Fruit fly (Drosophila melanogaster) whole organism, wandering third instar larva: ENCODE results near the gene mRpL44.

Experiments
- Abd-B ChIP-seq: fragments of >200 bp; optimal IDR thresholded peaks from 2 replicates; lab custom pipeline; 2017; ENCODE audit warnings: missing biosample characterization, missing genetic modification characterization
- CG32264 ChIP-seq: fragments of 200-800 bp; sonication (Bioruptor generic); optimal IDR thresholded peaks from 2 replicates; lab custom pipeline; 2016; ENCODE audit warnings: missing biosample characterization, missing genetic modification characterization
- CG9705 ChIP-seq: fragments of 200-800 bp; sonication (Bioruptor generic); optimal IDR thresholded peaks from 2 replicates; lab custom pipeline; 2018; ENCODE audit warnings: missing biosample characterization, mild to moderate bottlenecking, missing genetic modification characterization
- CrebA ChIP-seq: fragments of 200-800 bp; sonication (Bioruptor generic); optimal IDR thresholded peaks from 2 replicates; lab custom pipeline; 2016; ENCODE audit warnings: missing biosample characterization, mild to moderate bottlenecking, missing genetic modification characterization, borderline replicate concordance
- Dfd ChIP-seq: fragments of >200 bp; optimal IDR thresholded peaks from 2 replicates; lab custom pipeline; 2017; ENCODE audit warnings: missing biosample characterization, missing genetic modification characterization
- Dif ChIP-seq: fragments of 200-275, 200-300 bp; sonication (Bioruptor generic); optimal IDR thresholded peaks from 2 replicates; lab custom pipeline; 2018; ENCODE audit warnings: missing biosample characterization, missing genetic modification characterization; ENCODE audit not compliant: partially characterized antibody
- GATAd ChIP-seq: sonication (Bioruptor generic); optimal IDR thresholded peaks from 2 replicates; lab custom pipeline; 2016; ENCODE audit warnings: missing biosample characterization, missing genetic modification characterization
- HLH106 ChIP-seq: fragments of 200-800 bp; optimal IDR thresholded peaks from 3 replicates; lab custom pipeline; 2019; ENCODE audit warnings: missing biosample characterization, mild to moderate bottlenecking, missing genetic modification characterization, moderate library complexity
- Hnf4 ChIP-seq: fragments of 200-800 bp; sonication (Bioruptor generic); optimal IDR thresholded peaks from 2 replicates; lab custom pipeline; 2016; ENCODE audit warnings: missing biosample characterization, mild to moderate bottlenecking, missing genetic modification characterization
- Hr78 ChIP-seq: fragments of >200 bp; optimal IDR thresholded peaks from 2 replicates; lab custom pipeline; 2017; ENCODE audit warnings: missing biosample characterization, missing genetic modification characterization
- Hr83 ChIP-seq: fragments of 200-300 bp; sonication (Bioruptor generic); optimal IDR thresholded peaks from 2 replicates; lab custom pipeline; 2016; ENCODE audit warnings: missing biosample characterization, mild to moderate bottlenecking, missing genetic modification characterization, moderate library complexity; ENCODE audit not compliant: poor library complexity, severe bottlenecking
- Jra ChIP-seq: sonication (Bioruptor generic); optimal IDR thresholded peaks from 2 replicates; lab custom pipeline; 2016; ENCODE audit warnings: missing biosample characterization, missing genetic modification characterization
- Mio ChIP-seq: sonication (Bioruptor generic); optimal IDR thresholded peaks from 2 replicates; lab custom pipeline; 2016; ENCODE audit warnings: missing biosample characterization, missing genetic modification characterization
- Myc ChIP-seq: fragments of >200 bp; optimal IDR thresholded peaks from 2 replicates; lab custom pipeline; 2017
- N ChIP-seq: fragments of >200 bp; optimal IDR thresholded peaks from 2 replicates; lab custom pipeline; 2018; ENCODE audit warnings: missing biosample characterization, missing external identifiers, missing genetic modification characterization
- OdsH ChIP-seq: fragments of 200-800 bp; sonication (Bioruptor generic); optimal IDR thresholded peaks from 2 replicates; lab custom pipeline; 2016; ENCODE audit warnings: missing biosample characterization, mild to moderate bottlenecking, missing genetic modification characterization
- Rel ChIP-seq, 2 experiments: fragments of 200-800 bp; sonication (Bioruptor generic) in 1 of 2; optimal IDR thresholded peaks; 2 replicates in 1 of 2; 3 replicates in 1 of 2; lab custom pipeline; 2016 to 2019; ENCODE audit warnings: mild to moderate bottlenecking in 2 of 2, missing biosample characterization in 2 of 2, missing genetic modification characterization in 2 of 2, moderate library complexity in 1 of 2
- Sp1 ChIP-seq: fragments of 200-800 bp; sonication (Bioruptor generic); optimal IDR thresholded peaks from 3 replicates; lab custom pipeline; 2019; ENCODE audit warnings: missing biosample characterization, mild to moderate bottlenecking, missing genetic modification characterization, moderate library complexity
- Vsx2 ChIP-seq: fragments of 200-300, 225-300 bp; sonication (Bioruptor generic); optimal IDR thresholded peaks from 2 replicates; lab custom pipeline; 2018; ENCODE audit warnings: missing biosample characterization, missing genetic modification characterization; ENCODE audit not compliant: partially characterized antibody
- br ChIP-seq: fragments of 200-800 bp; sonication (Bioruptor generic); optimal IDR thresholded peaks from 2 replicates; lab custom pipeline; 2016; ENCODE audit warnings: missing biosample characterization, missing genetic modification characterization
- brk ChIP-seq: fragments of 200-800 bp; sonication (Bioruptor generic); optimal IDR thresholded peaks from 2 replicates; lab custom pipeline; 2016; ENCODE audit warnings: missing biosample characterization, mild to moderate bottlenecking, missing genetic modification characterization
- dl ChIP-seq, 2 experiments: fragments of 175-275, 200-275 bp in 1 of 2; fragments of 200-275 bp in 1 of 2; sonication (Bioruptor generic); optimal IDR thresholded peaks; lab custom pipeline; 2018; ENCODE audit warnings: mild to moderate bottlenecking in 2 of 2, missing biosample characterization in 2 of 2, missing genetic modification characterization in 2 of 2, moderate library complexity in 2 of 2; ENCODE audit not compliant: partially characterized antibody in 2 of 2, insufficient read depth in 1 of 2
- dmrt93B ChIP-seq: fragments of 200-800 bp; sonication (Bioruptor generic); optimal IDR thresholded peaks from 2 replicates; lab custom pipeline; 2018; ENCODE audit warnings: missing biosample characterization, mild to moderate bottlenecking, missing genetic modification characterization
- dsf ChIP-seq: sonication (Bioruptor generic); optimal IDR thresholded peaks from 2 replicates; lab custom pipeline; 2016; ENCODE audit warnings: missing biosample characterization, missing genetic modification characterization, borderline replicate concordance
- ey ChIP-seq: fragments of 200-800 bp; sonication (Bioruptor generic); optimal IDR thresholded peaks from 2 replicates; lab custom pipeline; 2016; ENCODE audit warnings: missing biosample characterization, missing genetic modification characterization
- foxo ChIP-seq, 2 experiments: fragments of 200-800 bp; sonication (Bioruptor generic); optimal IDR thresholded peaks; 2 replicates in 1 of 2; 3 replicates in 1 of 2; lab custom pipeline; 2016 to 2017; ENCODE audit warnings: missing biosample characterization in 2 of 2, missing genetic modification characterization in 2 of 2
- fru ChIP-seq: fragments of 200-800 bp; sonication (Bioruptor generic); optimal IDR thresholded peaks from 3 replicates; lab custom pipeline; 2016; ENCODE audit warnings: missing biosample characterization, mild to moderate bottlenecking, missing genetic modification characterization
- h ChIP-seq: fragments of 200-800 bp; sonication (Bioruptor generic); optimal IDR thresholded peaks from 3 replicates; lab custom pipeline; 2016; ENCODE audit warnings: missing biosample characterization, mild to moderate bottlenecking, missing genetic modification characterization
- jim ChIP-seq: fragments of 175-275, 200-325 bp; sonication (Bioruptor generic); optimal IDR thresholded peaks from 2 replicates; lab custom pipeline; 2016; ENCODE audit warnings: missing biosample characterization, mild to moderate bottlenecking, missing genetic modification characterization
- lola ChIP-seq: fragments of >200 bp; optimal IDR thresholded peaks from 2 replicates; lab custom pipeline; 2017; ENCODE audit warnings: missing biosample characterization, missing genetic modification characterization
- pan ChIP-seq: fragments of >200 bp; optimal IDR thresholded peaks from 2 replicates; lab custom pipeline; 2017
- psq ChIP-seq: fragments of 200-800 bp; sonication (Bioruptor generic); optimal IDR thresholded peaks from 3 replicates; lab custom pipeline; 2017; ENCODE audit warnings: missing biosample characterization, mild to moderate bottlenecking, missing genetic modification characterization, moderate library complexity
- rgr ChIP-seq: fragments of 200-800 bp; sonication (Bioruptor generic); optimal IDR thresholded peaks from 3 replicates; lab custom pipeline; 2016; ENCODE audit warnings: missing biosample characterization, mild to moderate bottlenecking, missing genetic modification characterization
- sage ChIP-seq: fragments of 200-800 bp; sonication (Bioruptor generic); optimal IDR thresholded peaks from 2 replicates; lab custom pipeline; 2016; ENCODE audit warnings: missing biosample characterization, mild to moderate bottlenecking, missing genetic modification characterization
- sv ChIP-seq: fragments of 200-800 bp; sonication (Bioruptor generic); optimal IDR thresholded peaks from 3 replicates; lab custom pipeline; 2016; ENCODE audit warnings: missing biosample characterization, missing genetic modification characterization
- tai ChIP-seq: sonication (Bioruptor generic); optimal IDR thresholded peaks from 2 replicates; lab custom pipeline; 2016; ENCODE audit warnings: missing biosample characterization, missing genetic modification characterization
- usp ChIP-seq: fragments of >200 bp; optimal IDR thresholded peaks from 2 replicates; lab custom pipeline; 2017; ENCODE audit warnings: missing biosample characterization, missing genetic modification characterization
- woc ChIP-seq: sonication (Bioruptor generic); optimal IDR thresholded peaks from 2 replicates; lab custom pipeline; 2016; ENCODE audit warnings: missing biosample characterization, mild to moderate bottlenecking, missing genetic modification characterization

mRpL44 gene

DNA sequence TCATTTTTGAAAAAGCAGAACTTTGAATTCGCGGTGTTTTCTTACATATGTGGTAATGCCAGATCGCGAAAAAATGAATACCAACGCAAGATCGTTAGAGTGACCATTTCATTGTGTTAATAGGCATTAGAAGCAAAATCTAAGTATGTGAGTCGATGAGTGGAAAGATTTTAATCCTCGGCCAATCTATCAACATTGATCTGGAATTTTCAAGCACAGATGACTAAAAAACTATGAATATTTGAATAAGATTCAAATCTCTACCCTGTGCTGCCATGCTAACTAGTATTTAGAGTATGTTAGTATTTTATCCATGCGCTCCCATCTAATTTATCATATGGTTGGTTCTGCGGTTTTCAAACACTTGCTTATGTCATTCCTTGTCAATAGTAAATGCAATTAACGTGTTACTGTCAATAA lies 46.2 kb upstream of the mRpL44 start:
- TF ChIP-seq Myc (lab: Kevin White, UChicago) = peak; percentile 56
- peak; percentile 10 for TF ChIP-seq tai (GFP tag; lab: Kevin White, UChicago)
- TF ChIP-seq Hnf4 (GFP tag; lab: Kevin White, UChicago) = peak; percentile 7
- no peak for TF ChIP-seq ey (GFP tag; lab: Kevin White, UChicago)
- TF ChIP-seq, all 38 proteins: peak for 3

DNA sequence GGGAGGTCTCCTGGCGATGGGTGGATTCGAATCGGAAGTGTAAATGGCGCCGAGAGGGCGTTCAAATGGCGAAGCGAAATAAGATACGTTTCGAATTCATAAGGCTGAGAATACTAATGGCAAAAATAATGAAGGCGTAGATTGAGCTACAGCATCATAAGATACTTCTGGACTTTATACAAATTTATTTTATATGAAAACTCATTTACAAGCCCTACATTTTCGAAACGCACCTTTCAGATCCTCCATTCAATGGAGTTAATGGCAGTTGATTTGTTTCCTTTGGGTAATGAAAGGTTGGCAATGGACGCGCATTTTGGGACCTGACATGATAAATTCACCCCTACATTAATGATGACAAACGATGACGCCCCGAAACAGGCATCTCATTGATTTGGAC lies 44.3 kb upstream of the mRpL44 start:
- TF ChIP-seq Mio (GFP tag; lab: Kevin White, UChicago) = no peak
- TF ChIP-seq h = peak; percentile 10

DNA sequence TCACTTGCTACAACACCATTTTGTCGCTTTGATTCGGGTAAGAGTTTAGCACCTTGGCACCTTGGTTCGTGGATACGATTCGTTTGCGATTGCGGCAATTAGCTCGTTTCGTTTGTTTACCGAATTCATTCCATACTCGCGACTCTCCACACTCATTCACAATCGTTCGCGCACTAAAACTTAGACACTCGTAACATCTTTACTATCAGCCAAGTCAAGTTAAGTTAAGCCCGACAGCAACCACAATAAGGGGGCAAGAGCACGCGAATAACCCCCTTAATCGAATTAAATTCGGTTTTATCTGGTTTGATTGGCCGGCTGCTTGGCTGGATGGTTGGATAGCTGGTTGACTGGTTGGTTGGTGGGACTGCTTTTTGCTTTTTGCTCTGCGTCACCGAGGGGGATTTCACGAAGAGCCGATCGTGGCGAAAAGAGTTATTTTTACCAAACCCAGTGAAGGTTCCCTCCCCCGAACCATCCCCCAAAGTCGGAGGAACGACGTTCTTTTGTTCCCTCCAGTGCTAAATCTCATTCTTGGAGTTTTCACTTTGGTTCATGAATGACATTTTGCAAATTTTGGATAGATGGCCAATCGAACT lies 33.5 kb upstream of the mRpL44 start:
- TF ChIP-seq Rel (GFP tag; optimal IDR thresholded peaks at IDR 0.05; lab: Kevin White, UChicago) = no peak
- peak; percentile 93 for TF ChIP-seq Rel (tag; optimal IDR thresholded peaks at IDR 0.05; lab: Kevin White, UChicago)
- TF ChIP-seq Dfd (GFP tag; lab: Kevin White, UChicago) = no peak
- no peak for TF ChIP-seq Hr78
- TF ChIP-seq dmrt93B (GFP tag; lab: Kevin White, UChicago) = no peak
- no peak for TF ChIP-seq ey (GFP tag; lab: Kevin White, UChicago)
- no peak for TF ChIP-seq CrebA
- TF ChIP-seq HLH106 (tag; lab: Kevin White, UChicago) = peak; percentile 40
- TF ChIP-seq psq (GFP tag; lab: Kevin White, UChicago) = no peak
- no peak for TF ChIP-seq usp (GFP tag; lab: Kevin White, UChicago)
- TF ChIP-seq fru (GFP tag; lab: Kevin White, UChicago) = peak; percentile 0
- no peak for TF ChIP-seq Myc (lab: Kevin White, UChicago)
- no peak for TF ChIP-seq dsf (GFP tag; lab: Kevin White, UChicago)
- TF ChIP-seq Vsx2 (GFP tag; lab: Kevin White, UChicago) = peak; percentile 34
- TF ChIP-seq GATAd (GFP tag; lab: Kevin White, UChicago) = no peak
- no peak for TF ChIP-seq sv
- no peak for TF ChIP-seq foxo (GFP tag; optimal IDR thresholded peaks at IDR 0.05; lab: Kevin White, UChicago)
- no peak for TF ChIP-seq br (GFP tag; lab: Kevin White, UChicago)
- no peak for TF ChIP-seq brk (GFP tag; lab: Kevin White, UChicago)
- TF ChIP-seq Hnf4 (GFP tag; lab: Kevin White, UChicago) = no peak
- TF ChIP-seq Dif (GFP tag; lab: Kevin White, UChicago) = no peak
- TF ChIP-seq N (GFP tag; lab: Kevin White, UChicago) = no peak
- TF ChIP-seq Hr83 = no peak
- TF ChIP-seq Abd-B (GFP tag; lab: Kevin White, UChicago) = no peak
- TF ChIP-seq sage (GFP tag; lab: Kevin White, UChicago) = no peak
- no peak for TF ChIP-seq OdsH (GFP tag; lab: Kevin White, UChicago)
- TF ChIP-seq CG32264 = no peak
- no peak for TF ChIP-seq rgr (GFP tag; lab: Kevin White, UChicago)
- TF ChIP-seq tai (GFP tag; lab: Kevin White, UChicago) = no peak
- TF ChIP-seq h = peak; percentile 12
- TF ChIP-seq Mio (GFP tag; lab: Kevin White, UChicago) = no peak
- TF ChIP-seq lola (GFP tag; lab: Kevin White, UChicago) = no peak
- TF ChIP-seq dl (GFP tag; optimal IDR thresholded peaks at IDR 0.05; lab: Kevin White, UChicago; ENCODE audit: insufficient read depth in 1 of 2, partially characterized antibody in 2 of 2) = no peak
- TF ChIP-seq pan (lab: Kevin White, UChicago) = no peak
- no peak for TF ChIP-seq CG9705 (GFP tag; lab: Kevin White, UChicago)
- no peak for TF ChIP-seq jim (GFP tag; lab: Kevin White, UChicago)
- no peak for TF ChIP-seq woc (GFP tag; lab: Kevin White, UChicago)
- TF ChIP-seq Sp1 (GFP tag; lab: Kevin White, UChicago) = no peak
- TF ChIP-seq Jra (GFP tag; lab: Kevin White, UChicago) = peak; percentile 39
